Worm (Caenorhabditis elegans): ENCODE data around the gene tyra-3.

- TF ChIP-seq tbx-2 (tag; optimal IDR thresholded peaks at IDR 0.05): no peak
- TF ChIP-seq pqm-1 (tag; optimal IDR thresholded peaks at IDR 0.05): no peak
- no peak for TF ChIP-seq unc-62 (GFP tag; optimal IDR thresholded peaks at IDR 0.05)
- no peak for TF ChIP-seq nhr-237 (tag; optimal IDR thresholded peaks at IDR 0.05)
- no peak for TF ChIP-seq ama-1 (optimal IDR thresholded peaks at IDR 0.05)
- no peak for TF ChIP-seq ztf-11 (tag; optimal IDR thresholded peaks at IDR 0.05)
- TF ChIP-seq nhr-11 (tag; optimal IDR thresholded peaks at IDR 0.05): no peak
- no peak for TF ChIP-seq elt-2 (tag; optimal IDR thresholded peaks at IDR 0.05)
- TF ChIP-seq nhr-77 (tag; optimal IDR thresholded peaks at IDR 0.05): no peak
Measured at ce11 chrX:4987617-4988016, 39.8 kb downstream of the tyra-3 start.
